Worm (Caenorhabditis elegans): ENCODE measurements around the gene idpp-15.

DNA sequence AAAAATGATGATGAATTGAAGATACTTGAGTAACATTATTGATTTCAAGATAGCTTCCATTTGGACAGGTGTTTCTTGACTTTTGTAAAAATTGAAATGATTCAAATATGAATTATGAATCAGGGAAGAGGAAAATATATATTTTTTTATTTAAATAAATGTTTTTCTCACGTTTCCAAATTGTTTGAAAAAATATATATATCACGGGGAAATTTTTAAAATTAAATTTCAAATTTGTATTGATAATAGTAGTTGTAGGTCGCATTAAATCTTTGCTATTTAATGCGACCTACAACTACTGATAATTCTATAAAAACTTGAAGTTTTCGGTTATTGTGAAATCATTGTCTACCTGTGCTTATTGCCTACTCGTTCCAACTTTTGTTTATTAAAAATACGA is 5.0 kb upstream of the idpp-15 start, which contains the start of gene ZC21.8:
- TF ChIP-seq nhr-11 (tag; optimal IDR thresholded peaks at IDR 0.05) (no peak), ama-1 (optimal IDR thresholded peaks at IDR 0.05) (no peak), elt-2 (tag; optimal IDR thresholded peaks at IDR 0.05) (no peak), fkh-6 (tag; optimal IDR thresholded peaks at IDR 0.05) (no peak), sox-4 (tag; optimal IDR thresholded peaks at IDR 0.05) (no peak), fkh-10 (GFP tag; optimal IDR thresholded peaks at IDR 0.05) (no peak), dmd-4 (tag; optimal IDR thresholded peaks at IDR 0.05; ENCODE audit: borderline replicate concordance) (no peak), odd-2 (tag; optimal IDR thresholded peaks at IDR 0.05) (no peak), ttx-3 (tag; optimal IDR thresholded peaks at IDR 0.05) (no peak), ref-2 (tag; optimal IDR thresholded peaks at IDR 0.05) (no peak), ceh-9 (tag; optimal IDR thresholded peaks at IDR 0.05) (no peak), ceh-31 (tag; optimal IDR thresholded peaks at IDR 0.05) (no peak)
